Worm (Caenorhabditis elegans): Measurements from ENCODE around the gene mrpl-18.

ce11 chrIII:8099022-8099421 is 45.8 kb upstream of the mrpl-18 start, which contains the start of gene K06H7.1:
- TF ChIP-seq R02D3.7 (tag; optimal IDR thresholded peaks at IDR 0.05) = no peak
- no peak for TF ChIP-seq aly-2 (tag; optimal IDR thresholded peaks at IDR 0.05)
- no peak for TF ChIP-seq nhr-10 (tag; optimal IDR thresholded peaks at IDR 0.05)
- no peak for TF ChIP-seq ceh-16 (tag; optimal IDR thresholded peaks at IDR 0.05)
- no peak for TF ChIP-seq nhr-237 (tag; optimal IDR thresholded peaks at IDR 0.05)
- TF ChIP-seq ZK546.5 (tag; optimal IDR thresholded peaks at IDR 0.05) = no peak
- no peak for TF ChIP-seq unc-39 (tag; optimal IDR thresholded peaks at IDR 0.05)
- no peak for TF ChIP-seq snpc-4 (tag; optimal IDR thresholded peaks at IDR 0.05)
- TF ChIP-seq fos-1 (tag; optimal IDR thresholded peaks at IDR 0.05) = no peak
